Worm (Caenorhabditis elegans) whole organism, mixed stage, embryonic: ENCODE results near the gene ZK180.7.

Experiments used
- M03D4.4 ChIP-seq: sonication (generic microtip); optimal IDR thresholded peaks from 2 replicates; lab custom pipeline; 2017; ENCODE audit warnings: mild to moderate bottlenecking, missing genetic modification characterization, missing compliant biosample characterization
- bed-3 ChIP-seq: fragments of 200-800 bp; sonication (Bioruptor generic); optimal IDR thresholded peaks from 3 replicates; lab custom pipeline; 2018; ENCODE audit warnings: mild to moderate bottlenecking, missing genetic modification characterization, moderate library complexity, missing compliant biosample characterization
- blmp-1 ChIP-seq: fragments of 150-350 bp; optimal IDR thresholded peaks from 2 replicates; lab custom pipeline; 2014; ENCODE audit warnings: missing biosample characterization, missing genetic modification characterization
- ceh-39 ChIP-seq: fragments of 150-350 bp; optimal IDR thresholded peaks from 2 replicates; lab custom pipeline; 2014; ENCODE audit warnings: missing biosample characterization, missing genetic modification characterization
- ceh-43 ChIP-seq: fragments of 200-800 bp; sonication (Bioruptor generic); optimal IDR thresholded peaks from 2 replicates; lab custom pipeline; 2018; ENCODE audit warnings: mild to moderate bottlenecking, missing genetic modification characterization, moderate library complexity, missing compliant biosample characterization
- ceh-83 ChIP-seq: fragments of 200-800 bp; sonication (Bioruptor generic); optimal IDR thresholded peaks from 2 replicates; lab custom pipeline; 2018; ENCODE audit warnings: mild to moderate bottlenecking, missing genetic modification characterization, missing compliant biosample characterization
- ces-1 ChIP-seq: fragments of 150-350 bp; optimal IDR thresholded peaks from 2 replicates; lab custom pipeline; 2014; ENCODE audit warnings: missing biosample characterization, missing genetic modification reagents, missing genetic modification characterization
- cnd-1 ChIP-seq: fragments of 200-800 bp; sonication (Bioruptor generic); optimal IDR thresholded peaks from 2 replicates; lab custom pipeline; 2018; ENCODE audit warnings: mild to moderate bottlenecking, missing genetic modification characterization, missing compliant biosample characterization
- drap-1 ChIP-seq: fragments of 200-800 bp; sonication (Bioruptor generic); optimal IDR thresholded peaks from 3 replicates; lab custom pipeline; 2018; ENCODE audit warnings: mild to moderate bottlenecking, missing genetic modification characterization, missing compliant biosample characterization
- elt-1 ChIP-seq: sonication (generic microtip); optimal IDR thresholded peaks from 2 replicates; lab custom pipeline; 2017; ENCODE audit warnings: missing genetic modification characterization, mild to moderate bottlenecking, missing compliant biosample characterization, antibody characterized with exemption, moderate library complexity, borderline replicate concordance; ENCODE audit not compliant: insufficient read depth
- elt-3 ChIP-seq: fragments of 150-350 bp; optimal IDR thresholded peaks from 2 replicates; lab custom pipeline; 2014; ENCODE audit warnings: missing biosample characterization, missing genetic modification characterization
- flh-1 ChIP-seq: fragments of 200-800 bp; sonication (Bioruptor generic); optimal IDR thresholded peaks from 2 replicates; lab custom pipeline; 2018; ENCODE audit warnings: mild to moderate bottlenecking, missing genetic modification characterization, moderate library complexity, missing compliant biosample characterization
- ham-2 ChIP-seq: fragments of 200-800 bp; sonication (Bioruptor generic); optimal IDR thresholded peaks from 2 replicates; lab custom pipeline; 2018; ENCODE audit warnings: mild to moderate bottlenecking, missing genetic modification characterization, missing compliant biosample characterization
- hlh-1 ChIP-seq: fragments of 150-350 bp; optimal IDR thresholded peaks from 2 replicates; lab custom pipeline; 2014; ENCODE audit warnings: missing biosample characterization, missing genetic modification reagents, missing genetic modification characterization
- lin-13 ChIP-seq: fragments of 150-350 bp; optimal IDR thresholded peaks from 2 replicates; lab custom pipeline; 2014; ENCODE audit warnings: missing biosample characterization, missing genetic modification characterization
- lin-32 ChIP-seq: fragments of 200-800 bp; sonication (Bioruptor generic); optimal IDR thresholded peaks from 2 replicates; lab custom pipeline; 2018; ENCODE audit warnings: mild to moderate bottlenecking, missing genetic modification characterization, missing compliant biosample characterization
- lsy-2 ChIP-seq: fragments of 150-350 bp; optimal IDR thresholded peaks from 2 replicates; lab custom pipeline; 2014; ENCODE audit warnings: missing biosample characterization, missing genetic modification characterization
- mab-5 ChIP-seq: fragments of 150-350 bp; optimal IDR thresholded peaks from 2 replicates; lab custom pipeline; 2014; ENCODE audit warnings: missing biosample characterization, missing genetic modification characterization
- mep-1 ChIP-seq: fragments of 150-350 bp; optimal IDR thresholded peaks from 2 replicates; lab custom pipeline; 2017; ENCODE audit warnings: missing biosample characterization, missing genetic modification reagents, missing genetic modification characterization, inconsistent platforms
- mls-2 ChIP-seq: sonication (generic microtip); optimal IDR thresholded peaks from 2 replicates; lab custom pipeline; 2016; ENCODE audit warnings: mild to moderate bottlenecking, missing genetic modification characterization, moderate library complexity, missing compliant biosample characterization
- nhr-12 ChIP-seq: fragments of 150-350 bp; optimal IDR thresholded peaks from 2 replicates; lab custom pipeline; 2014; ENCODE audit warnings: missing biosample characterization, missing genetic modification characterization
- nhr-2 ChIP-seq: fragments of 150-350 bp; optimal IDR thresholded peaks from 2 replicates; lab custom pipeline; 2014; ENCODE audit warnings: missing biosample characterization, missing genetic modification characterization
- nhr-237 ChIP-seq: fragments of 150-350 bp; optimal IDR thresholded peaks from 2 replicates; lab custom pipeline; 2014; ENCODE audit warnings: missing biosample characterization, missing genetic modification characterization
- nhr-28 ChIP-seq: fragments of 150-350 bp; optimal IDR thresholded peaks from 2 replicates; lab custom pipeline; 2014; ENCODE audit warnings: missing biosample characterization, missing genetic modification characterization
- nhr-76 ChIP-seq: sonication (generic microtip); optimal IDR thresholded peaks from 2 replicates; lab custom pipeline; 2017; ENCODE audit warnings: missing biosample characterization, missing genetic modification characterization
- pha-4 ChIP-seq: fragments of 150-350 bp; optimal IDR thresholded peaks from 2 replicates; lab custom pipeline; 2018; ENCODE audit warnings: missing biosample characterization, missing genetic modification reagents, missing genetic modification characterization
- sem-2 ChIP-seq: fragments of 200-800 bp; sonication (Bioruptor generic); optimal IDR thresholded peaks from 2 replicates; lab custom pipeline; 2018; ENCODE audit warnings: mild to moderate bottlenecking, missing genetic modification characterization, missing compliant biosample characterization
- snpc-4 ChIP-seq: fragments of 150-350 bp; optimal IDR thresholded peaks from 2 replicates; lab custom pipeline; 2014; ENCODE audit warnings: missing biosample characterization, missing genetic modification characterization
- sptf-1 ChIP-seq: sonication (generic microtip); optimal IDR thresholded peaks from 2 replicates; lab custom pipeline; 2017; ENCODE audit warnings: mild to moderate bottlenecking, missing genetic modification characterization, moderate library complexity, missing compliant biosample characterization
- unc-120 ChIP-seq: sonication (generic microtip); optimal IDR thresholded peaks from 2 replicates; lab custom pipeline; 2017; ENCODE audit warnings: missing genetic modification characterization, missing compliant biosample characterization; ENCODE audit not compliant: poor library complexity, severe bottlenecking
- unc-39 ChIP-seq: fragments of 150-350 bp; optimal IDR thresholded peaks from 2 replicates; lab custom pipeline; 2014; ENCODE audit warnings: missing biosample characterization, missing genetic modification characterization
- unc-62 ChIP-seq: fragments of 150-350 bp; optimal IDR thresholded peaks from 2 replicates; lab custom pipeline; 2014; ENCODE audit warnings: missing biosample characterization, missing genetic modification reagents, missing genetic modification characterization
- zip-8 ChIP-seq: fragments of 150-350 bp; optimal IDR thresholded peaks from 2 replicates; lab custom pipeline; 2014; ENCODE audit warnings: missing biosample characterization, missing genetic modification characterization
- ztf-11 ChIP-seq: fragments of 150-350 bp; optimal IDR thresholded peaks from 2 replicates; lab custom pipeline; 2014; ENCODE audit warnings: missing biosample characterization, missing genetic modification characterization

ZK180.7 gene

ce11 chrIV:4524943-4525342 lies 34.6 kb downstream of the ZK180.7 start, which contains the start of gene ZK180.6:
Gene ZK180.6, minus strand, starts transcription at chrIV:4525043.
- no peak for TF ChIP-seq sptf-1 (tag; lab: Kevin White, UChicago)
- TF ChIP-seq ztf-11 (tag; lab: Kevin White, UChicago), result no peak
- no peak for TF ChIP-seq bed-3 (GFP tag; lab: Kevin White, UChicago)
- no peak for TF ChIP-seq lsy-2 (tag; lab: Kevin White, UChicago)
- no peak for TF ChIP-seq blmp-1 (tag; lab: Kevin White, UChicago)
- no peak for TF ChIP-seq mab-5 (tag; lab: Kevin White, UChicago)
- TF ChIP-seq nhr-2 (tag; lab: Kevin White, UChicago), result no peak
- no peak for TF ChIP-seq nhr-28 (tag; lab: Kevin White, UChicago)
- TF ChIP-seq unc-62 (GFP tag; lab: Kevin White, UChicago), result no peak
- TF ChIP-seq elt-1 (tag; lab: Kevin White, UChicago), result no peak
- no peak for TF ChIP-seq ceh-43 (GFP tag; lab: Kevin White, UChicago)
- TF ChIP-seq unc-120, result no peak
- TF ChIP-seq lin-32, result no peak
- TF ChIP-seq M03D4.4 (tag; lab: Kevin White, UChicago), result no peak
- TF ChIP-seq mep-1 (tag; lab: Kevin White, UChicago), result no peak
- TF ChIP-seq ceh-39, result no peak
- no peak for TF ChIP-seq ces-1 (GFP tag; lab: Kevin White, UChicago)

ce11 chrIV:4526028-4526427 lies 35.7 kb downstream of the ZK180.7 start:
- TF ChIP-seq pha-4 (tag; lab: Kevin White, UChicago) (no peak), zip-8 (no peak), M03D4.4 (tag; lab: Kevin White, UChicago) (no peak), mls-2 (no peak), nhr-237 (no peak), drap-1 (GFP tag; lab: Kevin White, UChicago) (no peak), nhr-2 (tag; lab: Kevin White, UChicago) (no peak), nhr-28 (tag; lab: Kevin White, UChicago) (no peak), sem-2 (GFP tag; lab: Kevin White, UChicago) (no peak), lin-32 (no peak)

ce11 chrIV:4526724-4527123 lies 36.4 kb downstream of the ZK180.7 start:
- no peak for TF ChIP-seq drap-1 (GFP tag; lab: Kevin White, UChicago)
- no peak for TF ChIP-seq unc-62 (GFP tag; lab: Kevin White, UChicago)
- TF ChIP-seq nhr-2 (tag; lab: Kevin White, UChicago), result no peak
- no peak for TF ChIP-seq unc-120
- TF ChIP-seq lin-13 (tag; lab: Kevin White, UChicago), result no peak
- TF ChIP-seq unc-39 (tag; lab: Kevin White, UChicago), result no peak
- no peak for TF ChIP-seq cnd-1
- TF ChIP-seq nhr-76 (tag; lab: Kevin White, UChicago), result no peak
- TF ChIP-seq mep-1 (tag; lab: Kevin White, UChicago), result no peak
- TF ChIP-seq snpc-4, result no peak
- no peak for TF ChIP-seq M03D4.4 (tag; lab: Kevin White, UChicago)
- no peak for TF ChIP-seq ham-2 (GFP tag; lab: Kevin White, UChicago)
- no peak for TF ChIP-seq lin-32
- no peak for TF ChIP-seq hlh-1 (tag; lab: Kevin White, UChicago)

DNA sequence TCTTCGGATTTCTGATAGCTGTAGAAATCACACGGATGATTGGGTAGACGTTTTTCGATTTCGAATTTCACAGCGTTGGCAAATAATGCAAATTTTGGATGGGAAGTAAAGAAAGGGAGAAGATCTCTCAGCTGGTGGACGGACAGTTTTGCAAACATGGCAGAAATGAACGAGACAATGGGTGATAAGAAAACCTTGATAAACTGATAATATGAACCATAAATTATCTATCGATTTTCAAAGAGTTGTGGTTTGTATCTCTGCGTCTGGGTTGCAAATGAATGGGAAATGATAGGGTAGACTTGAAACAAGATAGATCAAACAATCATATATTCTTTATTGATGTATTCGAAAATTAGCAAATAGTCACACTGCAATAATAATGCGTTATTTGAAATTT lies 39.8 kb downstream of the ZK180.7 start, which contains the start of gene ZK185.3:
Gene ZK185.3 (minus strand): TSS at position 263 of the 400 bp plus-strand sequence.
- TF ChIP-seq elt-3 (tag; lab: Kevin White, UChicago) (no peak), ham-2 (GFP tag; lab: Kevin White, UChicago) (no peak), ceh-83 (GFP tag; lab: Kevin White, UChicago) (no peak), drap-1 (GFP tag; lab: Kevin White, UChicago) (no peak), lin-13 (tag; lab: Kevin White, UChicago) (no peak), nhr-28 (tag; lab: Kevin White, UChicago) (no peak), mab-5 (tag; lab: Kevin White, UChicago) (no peak), elt-1 (tag; lab: Kevin White, UChicago) (no peak), lsy-2 (tag; lab: Kevin White, UChicago) (no peak), mls-2 (no peak), cnd-1 (no peak), unc-39 (tag; lab: Kevin White, UChicago) (no peak)

ce11 chrIV:4533025-4533424 lies 42.7 kb downstream of the ZK180.7 start, which contains the start of gene ZK185.4:
Gene ZK185.4, minus strand, starts transcription at chrIV:4533125.
- TF ChIP-seq nhr-12 (tag; lab: Kevin White, UChicago) (no peak), ztf-11 (tag; lab: Kevin White, UChicago) (no peak), lin-13 (tag; lab: Kevin White, UChicago) (no peak), cnd-1 (no peak), zip-8 (no peak), flh-1 (GFP tag; lab: Kevin White, UChicago) (no peak), nhr-76 (tag; lab: Kevin White, UChicago) (no peak), lin-32 (no peak), ceh-39 (no peak), ces-1 (GFP tag; lab: Kevin White, UChicago) (no peak), nhr-28 (tag; lab: Kevin White, UChicago) (no peak), pha-4 (tag; lab: Kevin White, UChicago) (no peak), ceh-43 (GFP tag; lab: Kevin White, UChicago) (no peak), lsy-2 (tag; lab: Kevin White, UChicago) (no peak), unc-39 (tag; lab: Kevin White, UChicago) (no peak), blmp-1 (tag; lab: Kevin White, UChicago) (no peak)
- TF ChIP-seq, all 35 proteins: peak for 0
